Fruit fly (Drosophila melanogaster) whole organism, embryonic: Measurements from ENCODE around the gene Nup93-1.

ENCODE experiments used
- Awh ChIP-seq: fragments of 200-800 bp; sonication (Bioruptor generic); IDR thresholded peaks from 2 replicates; pipeline ENCODE4, ENCODE4 v1.3.6; 2022; ENCODE audit warnings: missing biosample characterization, missing genetic modification characterization
- BEAF-32 ChIP-seq: fragments of 200-800 bp; sonication (Bioruptor generic); optimal IDR thresholded peaks from 3 replicates; lab custom pipeline; 2017; ENCODE audit warnings: missing biosample characterization, missing genetic modification characterization, mild to moderate bottlenecking, moderate library complexity, missing genetic modification reagents
- Blimp-1 ChIP-seq: fragments of 200-800 bp; sonication (Bioruptor generic); optimal IDR thresholded peaks from 3 replicates; lab custom pipeline; 2018; ENCODE audit warnings: missing biosample characterization, missing genetic modification characterization, mild to moderate bottlenecking, moderate library complexity, missing genetic modification reagents
- C15 ChIP-seq: fragments of 200-800 bp; sonication (Bioruptor generic); IDR thresholded peaks from 3 replicates; pipeline ENCODE4 v1.3.6; 2022; ENCODE audit warnings: missing biosample characterization, missing genetic modification characterization
- CG11398 ChIP-seq: fragments of 200-800 bp; sonication (Bioruptor generic); optimal IDR thresholded peaks from 2 replicates; lab custom pipeline; 2016; ENCODE audit warnings: missing biosample characterization, missing genetic modification characterization
- CG11696 ChIP-seq: fragments of 200-800 bp; sonication (Bioruptor generic); IDR thresholded peaks from 2 replicates; pipeline ENCODE4 v1.3.6; 2022; ENCODE audit warnings: missing biosample characterization, missing genetic modification characterization
- CG12299 ChIP-seq: fragments of 200-800 bp; sonication (Bioruptor generic); optimal IDR thresholded peaks from 2 replicates; lab custom pipeline; 2018; ENCODE audit warnings: missing biosample characterization, mild to moderate bottlenecking, missing genetic modification characterization
- CG12744 ChIP-seq: fragments of 200-800 bp; sonication (Bioruptor generic); optimal IDR thresholded peaks from 2 replicates; lab custom pipeline; 2016; ENCODE audit warnings: missing biosample characterization, missing genetic modification characterization
- CG1529 ChIP-seq: fragments of 200-800 bp; sonication (Bioruptor generic); optimal IDR thresholded peaks from 3 replicates; lab custom pipeline; 2018; ENCODE audit warnings: missing biosample characterization, missing genetic modification characterization
- CG1647 ChIP-seq: fragments of 200-800 bp; sonication (Bioruptor generic); optimal IDR thresholded peaks from 3 replicates; lab custom pipeline; 2016; ENCODE audit warnings: missing biosample characterization, missing genetic modification characterization
- CG16815 ChIP-seq: fragments of 200-800 bp; sonication (Bioruptor generic); optimal IDR thresholded peaks from 3 replicates; lab custom pipeline; 2017; ENCODE audit warnings: missing biosample characterization, mild to moderate bottlenecking, missing genetic modification characterization
- CG17568 ChIP-seq: fragments of 200-800 bp; sonication (Bioruptor generic); optimal IDR thresholded peaks from 2 replicates; lab custom pipeline; 2018; ENCODE audit warnings: missing biosample characterization, mild to moderate bottlenecking, missing genetic modification characterization, moderate library complexity
- CG1792 ChIP-seq: fragments of 200-800 bp; sonication (Bioruptor generic); optimal IDR thresholded peaks from 2 replicates; lab custom pipeline; 2016; ENCODE audit warnings: missing biosample characterization, missing genetic modification characterization
- CG2678 ChIP-seq: fragments of 200-800 bp; sonication (Bioruptor generic); optimal IDR thresholded peaks from 3 replicates; lab custom pipeline; 2019; ENCODE audit warnings: missing biosample characterization, mild to moderate bottlenecking, missing genetic modification characterization, moderate library complexity
- CG7372 ChIP-seq: fragments of 200-800 bp; sonication (Bioruptor generic); IDR thresholded peaks from 2 replicates; pipeline ENCODE4 v1.3.6; 2022; ENCODE audit warnings: missing biosample characterization, missing genetic modification characterization
- CG8478 ChIP-seq: fragments of >200 bp; optimal IDR thresholded peaks from 2 replicates; lab custom pipeline; 2018
- CG9609 ChIP-seq: fragments of 200-800 bp; sonication (Bioruptor generic); optimal IDR thresholded peaks from 3 replicates; lab custom pipeline; 2016; ENCODE audit warnings: missing biosample characterization, missing genetic modification characterization
- CG9932 ChIP-seq: fragments of 200-800 bp; sonication (Bioruptor generic); IDR thresholded peaks from 2 replicates; pipeline ENCODE4 v1.3.6; 2022; ENCODE audit warnings: missing biosample characterization, missing genetic modification characterization
- CHES-1-like ChIP-seq: fragments of 200-800 bp; sonication (Bioruptor generic); optimal IDR thresholded peaks from 2 replicates; lab custom pipeline; 2016; ENCODE audit warnings: missing biosample characterization, missing genetic modification characterization
- Eip74EF ChIP-seq, 2 experiments: fragments of 200-800 bp in 1 of 2; fragments of >200 bp in 1 of 2; sonication (Bioruptor generic) in 1 of 2; optimal IDR thresholded peaks; 2 replicates each; lab custom pipeline; 2017 to 2019; ENCODE audit warnings: missing biosample characterization in 2 of 2, missing genetic modification characterization in 2 of 2, mild to moderate bottlenecking in 1 of 2, moderate library complexity in 1 of 2
- Ets97D ChIP-seq: fragments of 200-800 bp; sonication (Bioruptor generic); optimal IDR thresholded peaks from 3 replicates; lab custom pipeline; 2016; ENCODE audit warnings: missing biosample characterization, missing genetic modification characterization
- Hand ChIP-seq: fragments of 200-800 bp; sonication (Bioruptor generic); optimal IDR thresholded peaks from 2 replicates; lab custom pipeline; 2017; ENCODE audit warnings: mild to moderate bottlenecking, missing biosample characterization, missing genetic modification reagents, missing genetic modification characterization
- Hmr ChIP-seq: fragments of 200-800 bp; sonication (Bioruptor generic); optimal IDR thresholded peaks from 3 replicates; lab custom pipeline; 2017; ENCODE audit warnings: mild to moderate bottlenecking, missing biosample characterization, missing genetic modification reagents, missing genetic modification characterization
- Lhr ChIP-seq: fragments of 200-800 bp; sonication (Bioruptor generic); optimal IDR thresholded peaks from 3 replicates; lab custom pipeline; 2017; ENCODE audit warnings: mild to moderate bottlenecking, missing biosample characterization, missing genetic modification reagents, missing genetic modification characterization
- MESR4 ChIP-seq: fragments of 200-800 bp; sonication (Bioruptor generic); optimal IDR thresholded peaks from 2 replicates; lab custom pipeline; 2018; ENCODE audit warnings: missing biosample characterization, mild to moderate bottlenecking, missing genetic modification characterization, moderate library complexity
- NFAT ChIP-seq: fragments of 200-800 bp; sonication (Bioruptor generic); IDR thresholded peaks from 2 replicates; pipeline ENCODE4 v1.3.6; 2022; ENCODE audit warnings: missing biosample characterization, missing genetic modification characterization
- Scr ChIP-seq: fragments of 200-800 bp; sonication (Bioruptor generic); IDR thresholded peaks from 2 replicates; pipeline ENCODE4 v1.3.6; 2022; ENCODE audit warnings: missing biosample characterization, missing genetic modification characterization; ENCODE audit not compliant: partially characterized antibody
- YL-1 ChIP-seq: fragments of 200-800 bp; sonication (Bioruptor generic); optimal IDR thresholded peaks from 3 replicates; lab custom pipeline; 2017; ENCODE audit warnings: missing biosample characterization, mild to moderate bottlenecking, missing genetic modification characterization
- aop ChIP-seq: fragments of 200-800 bp; sonication (Bioruptor generic); IDR thresholded peaks from 2 replicates; pipeline ENCODE4 v1.3.6; 2022; ENCODE audit warnings: missing biosample characterization, missing genetic modification characterization
- bbx ChIP-seq: fragments of 200-800 bp; sonication (Bioruptor generic); IDR thresholded peaks from 2 replicates; pipeline ENCODE4 v1.3.6; 2022; ENCODE audit warnings: missing biosample characterization, missing genetic modification characterization; ENCODE audit not compliant: partially characterized antibody
- btn ChIP-seq: fragments of 200-800 bp; sonication (Bioruptor generic); optimal IDR thresholded peaks from 2 replicates; lab custom pipeline; 2016; ENCODE audit warnings: missing biosample characterization, missing genetic modification characterization
- cas ChIP-seq: fragments of 200-800 bp; sonication (Bioruptor generic); IDR thresholded peaks from 2 replicates; pipeline ENCODE4 v1.3.6; 2022; ENCODE audit warnings: missing biosample characterization, missing genetic modification characterization
- dysf ChIP-seq: fragments of 200-800 bp; sonication (Bioruptor generic); IDR thresholded peaks from 3 replicates; pipeline ENCODE4 v1.3.6; 2022; ENCODE audit warnings: missing biosample characterization, missing genetic modification characterization
- ems ChIP-seq: fragments of 200-800 bp; sonication (Bioruptor generic); optimal IDR thresholded peaks from 3 replicates; lab custom pipeline; 2016; ENCODE audit warnings: missing biosample characterization, missing genetic modification characterization
- gt ChIP-seq: fragments of 200-800 bp; sonication (Bioruptor generic); IDR thresholded peaks from 2 replicates; pipeline ENCODE4 v1.3.6; 2022; ENCODE audit warnings: missing biosample characterization, missing genetic modification characterization
- hth ChIP-seq: fragments of >200 bp; optimal IDR thresholded peaks from 2 replicates; lab custom pipeline; 2017; ENCODE audit warnings: inconsistent platforms
- knrl ChIP-seq: fragments of 200-800 bp; sonication (Bioruptor generic); IDR thresholded peaks from 3 replicates; pipeline ENCODE4 v1.3.6; 2022; ENCODE audit warnings: missing biosample characterization, missing genetic modification characterization; ENCODE audit not compliant: partially characterized antibody
- pan ChIP-seq, 4 experiments: fragments of >200 bp in 3 of 4; fragments of 200-800 bp in 1 of 4; sonication (Bioruptor generic) in 1 of 4; optimal IDR thresholded peaks in 3 of 4; IDR thresholded peaks in 1 of 4; 2 replicates each; pipeline versions ENCODE4 v1.3.6 to Lab custom; 2017 to 2022; ENCODE audit warnings: missing biosample characterization in 2 of 4, missing genetic modification characterization in 2 of 4, mixed read lengths in 1 of 4
- pho ChIP-seq: fragments of 200-800 bp; sonication (Bioruptor generic); optimal IDR thresholded peaks from 2 replicates; lab custom pipeline; 2016; ENCODE audit warnings: missing biosample characterization, missing genetic modification characterization
- psq ChIP-seq: fragments of 200-800 bp; sonication (Bioruptor generic); optimal IDR thresholded peaks from 2 replicates; lab custom pipeline; 2017; ENCODE audit warnings: missing biosample characterization, missing genetic modification characterization
- schlank ChIP-seq: fragments of 200-800 bp; sonication (Bioruptor generic); optimal IDR thresholded peaks from 2 replicates; lab custom pipeline; 2018; ENCODE audit warnings: missing biosample characterization, mild to moderate bottlenecking, missing genetic modification characterization
- sim ChIP-seq: fragments of 200-800 bp; sonication (Bioruptor generic); IDR thresholded peaks from 2 replicates; pipeline ENCODE4 v1.3.6; 2022; ENCODE audit warnings: missing biosample characterization, missing genetic modification characterization
- sima ChIP-seq: fragments of 200-800 bp; sonication (Bioruptor generic); optimal IDR thresholded peaks from 2 replicates; lab custom pipeline; 2016; ENCODE audit warnings: missing biosample characterization, missing genetic modification characterization
- so ChIP-seq: fragments of 200-800 bp; sonication (Bioruptor generic); IDR thresholded peaks from 3 replicates; pipeline ENCODE4 v1.3.6; 2022; ENCODE audit warnings: missing biosample characterization, missing genetic modification characterization
- sr ChIP-seq: fragments of 200-800 bp; sonication (Bioruptor generic); IDR thresholded peaks from 3 replicates; pipeline ENCODE4 v1.3.6; 2022; ENCODE audit warnings: missing biosample characterization, missing genetic modification characterization
- stwl ChIP-seq: fragments of 200-800 bp; sonication (Bioruptor generic); optimal IDR thresholded peaks from 3 replicates; lab custom pipeline; 2018; ENCODE audit warnings: missing biosample characterization, mild to moderate bottlenecking, missing genetic modification characterization, moderate library complexity
- tin ChIP-seq: fragments of 200-800 bp; sonication (Bioruptor generic); optimal IDR thresholded peaks from 3 replicates; lab custom pipeline; 2016; ENCODE audit warnings: missing biosample characterization, missing genetic modification characterization
- unc-4 ChIP-seq: fragments of 200-800 bp; sonication (Bioruptor generic); IDR thresholded peaks from 2 replicates; pipeline ENCODE4 v1.3.6; 2022; ENCODE audit warnings: missing biosample characterization, missing genetic modification characterization; ENCODE audit not compliant: partially characterized antibody
- wdn ChIP-seq: fragments of 200-800 bp; sonication (Bioruptor generic); IDR thresholded peaks from 2 replicates; pipeline ENCODE4 v1.3.6; 2022; ENCODE audit warnings: missing biosample characterization, missing genetic modification characterization

Nup93-1 gene

dm6 chrX:13830029-13830428, 7.4 kb downstream of the Nup93-1 start, which contains the start of gene jub (continued):
- TF ChIP-seq knrl (GFP tag; lab: Robert Waterston, UW): 0 out of 3 replicates have a peak, but pooled peaks have one; percentile 23
- peak; percentile 75 for TF ChIP-seq YL-1
- peak; percentile 29 for TF ChIP-seq BEAF-32 (GFP tag; lab: Kevin White, UChicago)
- peak; percentile 38 for TF ChIP-seq Scr (GFP tag; lab: Robert Waterston, UW)

- TF ChIP-seq CG8478 (lab: Kevin White, UChicago): no peak
- no peak for TF ChIP-seq cas (GFP tag; lab: Robert Waterston, UW)
- TF ChIP-seq ems: no peak
- TF ChIP-seq sima: no peak
- TF ChIP-seq NFAT (GFP tag; lab: Robert Waterston, UW): no peak
- peak; percentile 8; the same call in 1 of the 2 replicates for TF ChIP-seq CG9932
- TF ChIP-seq schlank: no peak
- TF ChIP-seq tin (GFP tag; lab: Kevin White, UChicago): no peak
- no peak for TF ChIP-seq psq (GFP tag; lab: Kevin White, UChicago)
- no peak for TF ChIP-seq CHES-1-like
- TF ChIP-seq pan (optimal IDR thresholded peaks at IDR 0.05; lab: Kevin White, UChicago): no peak
- peak in 1 of 2 experiments; percentile 45 for TF ChIP-seq pan (GFP tag; optimal IDR thresholded peaks at IDR 0.05 in 1 of 2, IDR thresholded peaks at IDR 0.05 in 1 of 2)
- no peak for TF ChIP-seq Eip74EF (GFP tag; optimal IDR thresholded peaks at IDR 0.05; lab: Kevin White, UChicago)
- TF ChIP-seq CG12744 (GFP tag; lab: Kevin White, UChicago): no peak
- no peak for TF ChIP-seq CG1792 (GFP tag; lab: Kevin White, UChicago)
- no peak for TF ChIP-seq Lhr (GFP tag; lab: Kevin White, UChicago)
- TF ChIP-seq aop (GFP tag; lab: Robert Waterston, UW): no peak
- TF ChIP-seq CG11696 (GFP tag; lab: Robert Waterston, UW): no peak
- no peak for TF ChIP-seq Scr (GFP tag; lab: Robert Waterston, UW)
- TF ChIP-seq CG1647 (GFP tag; lab: Kevin White, UChicago): no peak
- TF ChIP-seq C15: no peak
- no peak for TF ChIP-seq unc-4 (GFP tag; lab: Robert Waterston, UW)
- TF ChIP-seq CG16815: no peak
- no peak for TF ChIP-seq pho (GFP tag; lab: Kevin White, UChicago)
- TF ChIP-seq MESR4: no peak
- TF ChIP-seq Ets97D (GFP tag; lab: Kevin White, UChicago): no peak
- no peak for TF ChIP-seq CG17568 (GFP tag; lab: Kevin White, UChicago)
- TF ChIP-seq CG7372 (GFP tag; lab: Robert Waterston, UW): no peak
- TF ChIP-seq hth: no peak
- no peak for TF ChIP-seq sim
- no peak for TF ChIP-seq wdn
- TF ChIP-seq gt (GFP tag; lab: Robert Waterston, UW): no peak
- no peak for TF ChIP-seq CG12299 (tag; lab: Kevin White, UChicago)
- TF ChIP-seq sr (GFP tag; lab: Robert Waterston, UW): no peak
- TF ChIP-seq CG2678 (tag; lab: Kevin White, UChicago): no peak
- TF ChIP-seq Awh: no peak
- no peak for TF ChIP-seq Hand
- TF ChIP-seq so (GFP tag; lab: Robert Waterston, UW): no peak
- TF ChIP-seq Blimp-1: peak; percentile 12
- TF ChIP-seq CG9609 (GFP tag; lab: Kevin White, UChicago): no peak
- no peak for TF ChIP-seq stwl (tag; lab: Kevin White, UChicago)
- TF ChIP-seq btn: no peak
- TF ChIP-seq bbx (GFP tag; lab: Robert Waterston, UW): no peak
- TF ChIP-seq CG11398 (GFP tag; lab: Kevin White, UChicago): no peak
- peak; percentile 11 for TF ChIP-seq Hmr (GFP tag; lab: Kevin White, UChicago)
- peak; percentile 29; the same call in 1 of the 3 replicates for TF ChIP-seq dysf (GFP tag; lab: Robert Waterston, UW)
- no peak for TF ChIP-seq CG1529 (GFP tag; lab: Kevin White, UChicago)
These were observed 15.6 kb downstream of the Nup93-1 start for dm6 chrX:13838255-13838654.
